Worm (Caenorhabditis elegans) whole organism, L3 larva: ENCODE results near the gene C01B10.7.

Experiments used
- R02D3.7 ChIP-seq: fragments of 150-350 bp; optimal IDR thresholded peaks from 2 replicates; lab custom pipeline; 2014; ENCODE audit warnings: missing biosample characterization, missing genetic modification characterization
- ZK546.5 ChIP-seq: sonication (generic microtip); optimal IDR thresholded peaks from 2 replicates; lab custom pipeline; 2017; ENCODE audit warnings: missing biosample characterization, missing genetic modification characterization
- aly-2 ChIP-seq: fragments of 150-350 bp; optimal IDR thresholded peaks from 2 replicates; lab custom pipeline; 2014; ENCODE audit warnings: missing biosample characterization, missing genetic modification characterization
- ama-1 ChIP-seq: fragments of 150-350 bp; optimal IDR thresholded peaks from 2 replicates; lab custom pipeline; 2018
- ceh-16 ChIP-seq: sonication (generic microtip); optimal IDR thresholded peaks from 2 replicates; lab custom pipeline; 2017; ENCODE audit warnings: missing biosample characterization, missing genetic modification characterization
- ceh-9 ChIP-seq: sonication (generic microtip); optimal IDR thresholded peaks from 2 replicates; lab custom pipeline; 2018; ENCODE audit warnings: missing biosample characterization, missing genetic modification characterization
- egl-5 ChIP-seq: fragments of 150-350 bp; optimal IDR thresholded peaks from 2 replicates; lab custom pipeline; 2017; ENCODE audit warnings: missing biosample characterization, missing genetic modification reagents, missing genetic modification characterization, inconsistent platforms
- elt-2 ChIP-seq: sonication (generic microtip); optimal IDR thresholded peaks from 2 replicates; lab custom pipeline; 2016; ENCODE audit warnings: missing genetic modification reagents, mild to moderate bottlenecking, missing genetic modification characterization, missing compliant biosample characterization
- eor-1 ChIP-seq, 2 experiments: fragments of 150-350 bp; optimal IDR thresholded peaks; 2 replicates each; lab custom pipeline; 2014 to 2018; ENCODE audit warnings: missing biosample characterization in 2 of 2, missing genetic modification characterization in 2 of 2
- fkh-2 ChIP-seq: fragments of 150-350 bp; optimal IDR thresholded peaks from 2 replicates; lab custom pipeline; 2014; ENCODE audit warnings: missing biosample characterization, missing genetic modification reagents, missing genetic modification characterization
- fos-1 ChIP-seq: fragments of 150-350 bp; optimal IDR thresholded peaks from 2 replicates; lab custom pipeline; 2014; ENCODE audit warnings: missing biosample characterization, missing genetic modification characterization
- hmg-11 ChIP-seq: sonication (generic microtip); optimal IDR thresholded peaks from 2 replicates; lab custom pipeline; 2016; ENCODE audit warnings: missing genetic modification characterization, missing compliant biosample characterization
- jun-1 ChIP-seq: fragments of 150-350 bp; optimal IDR thresholded peaks from 2 replicates; lab custom pipeline; 2014; ENCODE audit warnings: missing biosample characterization, missing genetic modification reagents, missing genetic modification characterization
- lin-15B ChIP-seq: fragments of 150-350 bp; optimal IDR thresholded peaks from 2 replicates; lab custom pipeline; 2014; ENCODE audit warnings: missing biosample characterization, missing genetic modification characterization
- lin-39 ChIP-seq: fragments of 150-350 bp; optimal IDR thresholded peaks from 2 replicates; lab custom pipeline; 2018; ENCODE audit warnings: missing biosample characterization, missing genetic modification reagents, missing genetic modification characterization
- lsy-12 ChIP-seq: sonication (generic microtip); optimal IDR thresholded peaks from 2 replicates; lab custom pipeline; 2016; ENCODE audit warnings: mild to moderate bottlenecking, missing genetic modification characterization, missing compliant biosample characterization
- mdl-1 ChIP-seq: fragments of 150-350 bp; optimal IDR thresholded peaks from 2 replicates; lab custom pipeline; 2014; ENCODE audit warnings: missing biosample characterization, missing genetic modification characterization
- mml-1 ChIP-seq: fragments of 150-350 bp; sonication (generic microtip); optimal IDR thresholded peaks from 3 replicates; lab custom pipeline; 2014; ENCODE audit warnings: missing biosample characterization, missing genetic modification characterization
- nfya-1 ChIP-seq: sonication (generic microtip); optimal IDR thresholded peaks from 2 replicates; lab custom pipeline; 2017; ENCODE audit warnings: missing genetic modification characterization, mild to moderate bottlenecking, missing compliant biosample characterization, antibody characterized with exemption, moderate library complexity; ENCODE audit not compliant: insufficient read depth
- nhr-11 ChIP-seq: fragments of 150-350 bp; optimal IDR thresholded peaks from 2 replicates; lab custom pipeline; 2014; ENCODE audit warnings: missing biosample characterization, missing genetic modification characterization
- nhr-12 ChIP-seq: fragments of 150-350 bp; optimal IDR thresholded peaks from 2 replicates; lab custom pipeline; 2014; ENCODE audit warnings: missing biosample characterization, missing genetic modification characterization
- nhr-23 ChIP-seq: fragments of 150-350 bp; optimal IDR thresholded peaks from 2 replicates; lab custom pipeline; 2014; ENCODE audit warnings: missing biosample characterization, missing genetic modification reagents, missing genetic modification characterization
- nhr-237 ChIP-seq: fragments of 150-350 bp; optimal IDR thresholded peaks from 2 replicates; lab custom pipeline; 2014; ENCODE audit warnings: missing biosample characterization, missing genetic modification characterization
- nhr-25 ChIP-seq: sonication (generic microtip); optimal IDR thresholded peaks from 2 replicates; lab custom pipeline; 2017; ENCODE audit warnings: missing biosample characterization, missing genetic modification characterization
- nhr-28 ChIP-seq: fragments of 150-350 bp; optimal IDR thresholded peaks from 2 replicates; lab custom pipeline; 2014; ENCODE audit warnings: missing biosample characterization, missing genetic modification characterization
- nhr-43 ChIP-seq: sonication (generic microtip); optimal IDR thresholded peaks from 2 replicates; lab custom pipeline; 2016; ENCODE audit warnings: mild to moderate bottlenecking, missing genetic modification characterization, missing compliant biosample characterization; ENCODE audit not compliant: poor library complexity, severe bottlenecking
- nhr-67 ChIP-seq: fragments of 150-350 bp; optimal IDR thresholded peaks from 2 replicates; lab custom pipeline; 2014; ENCODE audit warnings: missing biosample characterization, missing genetic modification characterization
- nhr-77 ChIP-seq: fragments of 150-350 bp; optimal IDR thresholded peaks from 2 replicates; lab custom pipeline; 2014; ENCODE audit warnings: missing biosample characterization, missing genetic modification characterization
- pha-4 ChIP-seq: fragments of 150-350 bp; optimal IDR thresholded peaks from 2 replicates; lab custom pipeline; 2014; ENCODE audit warnings: missing biosample characterization, missing genetic modification reagents, missing genetic modification characterization
- pqm-1 ChIP-seq: fragments of 150-350 bp; optimal IDR thresholded peaks from 2 replicates; lab custom pipeline; 2017; ENCODE audit warnings: missing biosample characterization, missing genetic modification characterization, inconsistent platforms
- sea-2 ChIP-seq: fragments of 150-350 bp; sonication (generic microtip); optimal IDR thresholded peaks from 4 replicates; lab custom pipeline; 2014; ENCODE audit warnings: missing biosample characterization, missing genetic modification reagents, missing genetic modification characterization
- skn-1 ChIP-seq: fragments of 150-350 bp; optimal IDR thresholded peaks from 2 replicates; lab custom pipeline; 2014; ENCODE audit warnings: missing biosample characterization, missing genetic modification characterization
- unc-39 ChIP-seq: sonication (generic microtip); optimal IDR thresholded peaks from 4 replicates; lab custom pipeline; 2017; ENCODE audit warnings: missing biosample characterization, missing genetic modification characterization
- zag-1 ChIP-seq: fragments of 150-350 bp; optimal IDR thresholded peaks from 2 replicates; lab custom pipeline; 2014; ENCODE audit warnings: missing biosample characterization, missing genetic modification characterization
- ztf-11 ChIP-seq: fragments of 150-350 bp; optimal IDR thresholded peaks from 2 replicates; lab custom pipeline; 2014; ENCODE audit warnings: missing biosample characterization, missing genetic modification characterization
- ztf-4 ChIP-seq: fragments of 150-350 bp; optimal IDR thresholded peaks from 2 replicates; lab custom pipeline; 2014; ENCODE audit warnings: missing biosample characterization, missing genetic modification characterization

Gene C01B10.7

ce11 chrIV:6631704-6632272 is 6.6 kb upstream of the C01B10.7 start, which contains the start of the genes cest-5.1 and C01B10.9 (continued):
- TF ChIP-seq nhr-237 (tag; lab: Kevin White, UChicago), result no peak
- TF ChIP-seq pha-4 (tag; lab: Kevin White, UChicago), result peak; percentile 78
- TF ChIP-seq nhr-28 (tag; lab: Kevin White, UChicago), result no peak
- peak; percentile 61 for TF ChIP-seq lsy-12
- TF ChIP-seq nhr-23 (tag; lab: Kevin White, UChicago), result no peak
- TF ChIP-seq eor-1 (tag; optimal IDR thresholded peaks at IDR 0.05; lab: Kevin White, UChicago), result no peak
- no peak for TF ChIP-seq ceh-9 (tag; lab: Kevin White, UChicago)
- TF ChIP-seq nhr-25, result no peak
- no peak for TF ChIP-seq mdl-1 (tag; lab: Kevin White, UChicago)

ce11 chrIV:6634789-6635188 is 3.6 kb upstream of the C01B10.7 start, which contains the start of gene metl-13:
Gene metl-13 (plus strand): TSS chrIV:6635089.
- no peak for TF ChIP-seq mml-1 (tag; lab: Kevin White, UChicago)
- TF ChIP-seq, all 47 proteins: peak for 0

- TF ChIP-seq ztf-11, result no peak
- peak; percentile 38 for TF ChIP-seq elt-2
- TF ChIP-seq nhr-43 (tag; lab: Kevin White, UChicago), result no peak
- TF ChIP-seq unc-39 (tag; lab: Kevin White, UChicago), result no peak
- TF ChIP-seq, all 47 proteins: peak for 1
These were observed 1.5 kb downstream of the C01B10.7 start, which contains the start of gene C01B10.6 for ce11 chrIV:6639880-6640279. Gene C01B10.6 (plus strand): TSS chrIV:6640180.

ce11 chrIV:6645867-6646655 is 7.7 kb downstream of the C01B10.7 start, which contains the start of gene hil-7:
Gene hil-7 (plus strand): TSS chrIV:6646312.
- TF ChIP-seq nhr-67 (tag; lab: Kevin White, UChicago) (no peak), pqm-1 (tag; lab: Kevin White, UChicago) (no peak), fkh-2 (tag; lab: Kevin White, UChicago) (no peak), ama-1 (lab: Kevin White, UChicago) (no peak), nhr-12 (tag; lab: Kevin White, UChicago) (no peak), nhr-11 (tag; lab: Kevin White, UChicago) (no peak), lsy-12 (no peak), fos-1 (tag; lab: Kevin White, UChicago) (no peak), egl-5 (tag; lab: Kevin White, UChicago) (no peak), sea-2 (GFP tag; lab: Kevin White, UChicago) (peak; percentile 24), jun-1 (tag; lab: Kevin White, UChicago) (peak; percentile 1), mml-1 (tag; lab: Kevin White, UChicago) (no peak), R02D3.7 (no peak), pha-4 (tag; lab: Kevin White, UChicago) (peak; percentile 25), skn-1 (tag; lab: Kevin White, UChicago) (no peak), nhr-43 (tag; lab: Kevin White, UChicago) (no peak), aly-2 (tag; lab: Kevin White, UChicago) (no peak), nhr-28 (tag; lab: Kevin White, UChicago) (no peak), lin-39 (tag; lab: Kevin White, UChicago) (no peak), nhr-77 (tag; lab: Kevin White, UChicago) (no peak), nhr-25 (peak; percentile 27), zag-1 (no peak), lin-15B (tag; lab: Kevin White, UChicago) (peak; percentile 3), ztf-4 (tag; lab: Kevin White, UChicago) (no peak), ceh-16 (tag; lab: Kevin White, UChicago) (no peak), nhr-237 (tag; lab: Kevin White, UChicago) (no peak), ztf-11 (no peak), hmg-11 (tag; lab: Kevin White, UChicago) (no peak), ZK546.5 (tag; lab: Kevin White, UChicago) (no peak), nhr-23 (tag; lab: Kevin White, UChicago) (peak; percentile 35), elt-2 (peak; percentile 30), nfya-1 (tag; lab: Kevin White, UChicago) (peak; percentile 41)
